Fruit fly (Drosophila melanogaster) whole organism, adult: ENCODE data around the gene sna.

Experiments used
- CG11617 ChIP-seq: fragments of 200-800 bp; sonication (Bioruptor generic); optimal IDR thresholded peaks from 2 replicates; lab custom pipeline; 2017; ENCODE audit warnings: mild to moderate bottlenecking, missing biosample characterization, missing genetic modification reagents, missing genetic modification characterization
- CG12768 ChIP-seq: fragments of 200-800 bp; sonication (Bioruptor generic); optimal IDR thresholded peaks from 2 replicates; lab custom pipeline; 2017; ENCODE audit warnings: missing biosample characterization, missing genetic modification characterization, mild to moderate bottlenecking, moderate library complexity, missing genetic modification reagents
- CG14711 ChIP-seq: fragments of 200-800 bp; sonication (Bioruptor generic); optimal IDR thresholded peaks from 2 replicates; lab custom pipeline; 2018; ENCODE audit warnings: missing biosample characterization, mild to moderate bottlenecking, missing genetic modification characterization, moderate library complexity
- CG1620 ChIP-seq: fragments of 200-800 bp; sonication (Bioruptor generic); optimal IDR thresholded peaks from 2 replicates; lab custom pipeline; 2016; ENCODE audit warnings: missing biosample characterization, missing genetic modification characterization
- CG33017 ChIP-seq: fragments of 200-800 bp; sonication (Bioruptor generic); optimal IDR thresholded peaks from 2 replicates; lab custom pipeline; 2018; ENCODE audit warnings: missing biosample characterization, mild to moderate bottlenecking, missing genetic modification characterization, moderate library complexity
- CG5204 ChIP-seq: fragments of 200-800 bp; sonication (Bioruptor generic); optimal IDR thresholded peaks from 2 replicates; lab custom pipeline; 2016; ENCODE audit warnings: missing biosample characterization, missing genetic modification characterization
- CG7045 ChIP-seq: fragments of 200-800 bp; sonication (Bioruptor generic); optimal IDR thresholded peaks from 2 replicates; lab custom pipeline; 2017; ENCODE audit warnings: missing biosample characterization, mild to moderate bottlenecking, missing genetic modification characterization
- CG7101 ChIP-seq: fragments of 200-800 bp; sonication (Bioruptor generic); optimal IDR thresholded peaks from 2 replicates; lab custom pipeline; 2018; ENCODE audit warnings: missing biosample characterization, mild to moderate bottlenecking, missing genetic modification characterization, moderate library complexity
- Clk ChIP-seq: fragments of 200-800 bp; sonication (Bioruptor generic); optimal IDR thresholded peaks from 2 replicates; lab custom pipeline; 2017; ENCODE audit warnings: missing biosample characterization, missing genetic modification characterization
- Crg-1 ChIP-seq: fragments of 200-800 bp; sonication (Bioruptor generic); optimal IDR thresholded peaks from 2 replicates; lab custom pipeline; 2016; ENCODE audit warnings: missing biosample characterization, missing genetic modification characterization
- Hr96 ChIP-seq: fragments of 200-800 bp; sonication (Bioruptor generic); optimal IDR thresholded peaks from 2 replicates; lab custom pipeline; 2016; ENCODE audit warnings: missing biosample characterization, missing genetic modification characterization
- Mnt ChIP-seq: fragments of 200-800 bp; sonication (Bioruptor generic); optimal IDR thresholded peaks from 2 replicates; lab custom pipeline; 2016; ENCODE audit warnings: missing biosample characterization, mild to moderate bottlenecking, missing genetic modification characterization
- bab1 ChIP-seq: fragments of 200-800 bp; sonication (Bioruptor generic); optimal IDR thresholded peaks from 3 replicates; lab custom pipeline; 2019; ENCODE audit warnings: missing biosample characterization, mild to moderate bottlenecking, missing genetic modification characterization, moderate library complexity
- cic ChIP-seq: fragments of 200-800 bp; sonication (Bioruptor generic); optimal IDR thresholded peaks from 2 replicates; lab custom pipeline; 2017; ENCODE audit warnings: missing biosample characterization, mild to moderate bottlenecking, missing genetic modification characterization, moderate library complexity
- cnc ChIP-seq, 2 experiments: fragments of >200 bp; optimal IDR thresholded peaks; 2 replicates each; lab custom pipeline; 2017
- kay ChIP-seq: fragments of 200-800 bp; sonication (Bioruptor generic); peaks from one replicate; lab custom pipeline; 2016; ENCODE audit warnings: missing biosample characterization, missing genetic modification characterization, borderline replicate concordance
- ovo ChIP-seq: fragments of 200-800 bp; sonication (Bioruptor generic); optimal IDR thresholded peaks from 2 replicates; lab custom pipeline; 2016; ENCODE audit warnings: missing biosample characterization, missing genetic modification characterization
- pad ChIP-seq: fragments of 200-800 bp; sonication (Bioruptor generic); optimal IDR thresholded peaks from 3 replicates; lab custom pipeline; 2017; ENCODE audit warnings: missing biosample characterization, missing genetic modification characterization, mild to moderate bottlenecking, moderate library complexity, missing genetic modification reagents
- tj ChIP-seq: fragments of 200-800 bp; sonication (Bioruptor generic); optimal IDR thresholded peaks from 3 replicates; lab custom pipeline; 2017; ENCODE audit warnings: missing biosample characterization, mild to moderate bottlenecking, missing genetic modification characterization, moderate library complexity
- toe ChIP-seq: fragments of 200-800 bp; sonication (Bioruptor generic); optimal IDR thresholded peaks from 2 replicates; lab custom pipeline; 2016; ENCODE audit warnings: missing biosample characterization, missing genetic modification characterization

Gene sna

dm6 chr2L:15438957-15439356, 39.1 kb downstream of the sna start:
- TF ChIP-seq bab1 (no peak), toe (GFP tag; lab: Kevin White, UChicago) (no peak), CG7045 (GFP tag; lab: Kevin White, UChicago) (no peak), CG14711 (tag; lab: Kevin White, UChicago) (no peak), cic (GFP tag; lab: Kevin White, UChicago) (no peak), cnc (optimal IDR thresholded peaks at IDR 0.05; lab: Kevin White, UChicago) (no peak), Mnt (GFP tag; lab: Kevin White, UChicago) (no peak), ovo (GFP tag; lab: Kevin White, UChicago) (no peak), CG7101 (tag; lab: Kevin White, UChicago) (no peak), CG33017 (tag; lab: Kevin White, UChicago) (no peak)

- TF ChIP-seq Mnt (GFP tag; lab: Kevin White, UChicago) (no peak), Hr96 (no peak), cic (GFP tag; lab: Kevin White, UChicago) (no peak), cnc (optimal IDR thresholded peaks at IDR 0.05; lab: Kevin White, UChicago) (no peak), kay (GFP tag; lab: Kevin White, UChicago) (no peak), Crg-1 (GFP tag; lab: Kevin White, UChicago) (no peak), ovo (GFP tag; lab: Kevin White, UChicago) (no peak), CG14711 (tag; lab: Kevin White, UChicago) (no peak), CG7045 (GFP tag; lab: Kevin White, UChicago) (no peak), CG5204 (GFP tag; lab: Kevin White, UChicago) (no peak), CG11617 (GFP tag; lab: Kevin White, UChicago) (no peak), Clk (no peak), tj (GFP tag; lab: Kevin White, UChicago) (no peak), CG7101 (tag; lab: Kevin White, UChicago) (no peak), CG33017 (tag; lab: Kevin White, UChicago) (no peak), pad (no peak), CG12768 (GFP tag; lab: Kevin White, UChicago) (no peak), bab1 (no peak), CG1620 (GFP tag; lab: Kevin White, UChicago) (no peak)
These were observed 42.3 kb downstream of the sna start for dm6 chr2L:15435655-15436265.

dm6 chr2L:15434910-15435309, 43.1 kb downstream of the sna start:
- no peak for TF ChIP-seq cnc (optimal IDR thresholded peaks at IDR 0.05; lab: Kevin White, UChicago)
- no peak for TF ChIP-seq CG33017 (tag; lab: Kevin White, UChicago)
- TF ChIP-seq kay (GFP tag; lab: Kevin White, UChicago), result no peak
- TF ChIP-seq CG5204 (GFP tag; lab: Kevin White, UChicago), result no peak
- TF ChIP-seq tj (GFP tag; lab: Kevin White, UChicago), result no peak
- TF ChIP-seq CG7045 (GFP tag; lab: Kevin White, UChicago), result no peak
- no peak for TF ChIP-seq CG7101 (tag; lab: Kevin White, UChicago)

- no peak for TF ChIP-seq Clk
- TF ChIP-seq bab1, result no peak
These were observed 45.1 kb downstream of the sna start, which contains the start of gene CG4161 for dm6 chr2L:15433009-15433408. TSS of gene CG4161 (plus strand) at chr2L:15433309.

- TF ChIP-seq CG12768 (GFP tag; lab: Kevin White, UChicago) (no peak), CG1620 (GFP tag; lab: Kevin White, UChicago) (no peak), ovo (GFP tag; lab: Kevin White, UChicago) (no peak), CG5204 (GFP tag; lab: Kevin White, UChicago) (no peak), Mnt (GFP tag; lab: Kevin White, UChicago) (no peak), Crg-1 (GFP tag; lab: Kevin White, UChicago) (no peak), CG7101 (tag; lab: Kevin White, UChicago) (no peak), kay (GFP tag; lab: Kevin White, UChicago) (no peak), CG7045 (GFP tag; lab: Kevin White, UChicago) (no peak), bab1 (no peak), cic (GFP tag; lab: Kevin White, UChicago) (no peak), CG14711 (tag; lab: Kevin White, UChicago) (no peak), Clk (no peak), toe (GFP tag; lab: Kevin White, UChicago) (no peak)
These were observed 45.8 kb downstream of the sna start for dm6 chr2L:15432260-15432659.

dm6 chr2L:15429671-15430070, 48.4 kb downstream of the sna start:
- TF ChIP-seq CG14711 (tag; lab: Kevin White, UChicago) (no peak), Hr96 (no peak), CG33017 (tag; lab: Kevin White, UChicago) (no peak), ovo (GFP tag; lab: Kevin White, UChicago) (no peak), cnc (optimal IDR thresholded peaks at IDR 0.05; lab: Kevin White, UChicago) (no peak), bab1 (no peak)

- TF ChIP-seq cnc (optimal IDR thresholded peaks at IDR 0.05; lab: Kevin White, UChicago), result no peak
- TF ChIP-seq CG7045 (GFP tag; lab: Kevin White, UChicago), result no peak
- no peak for TF ChIP-seq kay (GFP tag; lab: Kevin White, UChicago)
- TF ChIP-seq Crg-1 (GFP tag; lab: Kevin White, UChicago), result no peak
- TF ChIP-seq Mnt (GFP tag; lab: Kevin White, UChicago), result no peak
- TF ChIP-seq toe (GFP tag; lab: Kevin White, UChicago), result no peak
- TF ChIP-seq CG33017 (tag; lab: Kevin White, UChicago), result no peak
- TF ChIP-seq CG11617 (GFP tag; lab: Kevin White, UChicago), result no peak
- no peak for TF ChIP-seq Hr96
- no peak for TF ChIP-seq CG5204 (GFP tag; lab: Kevin White, UChicago)
- TF ChIP-seq cic (GFP tag; lab: Kevin White, UChicago), result no peak
- TF ChIP-seq CG7101 (tag; lab: Kevin White, UChicago), result no peak
These were observed 51.3 kb downstream of the sna start for dm6 chr2L:15426736-15427222.
